Worm (Caenorhabditis elegans): ENCODE data around the gene F43C1.5.

DNA sequence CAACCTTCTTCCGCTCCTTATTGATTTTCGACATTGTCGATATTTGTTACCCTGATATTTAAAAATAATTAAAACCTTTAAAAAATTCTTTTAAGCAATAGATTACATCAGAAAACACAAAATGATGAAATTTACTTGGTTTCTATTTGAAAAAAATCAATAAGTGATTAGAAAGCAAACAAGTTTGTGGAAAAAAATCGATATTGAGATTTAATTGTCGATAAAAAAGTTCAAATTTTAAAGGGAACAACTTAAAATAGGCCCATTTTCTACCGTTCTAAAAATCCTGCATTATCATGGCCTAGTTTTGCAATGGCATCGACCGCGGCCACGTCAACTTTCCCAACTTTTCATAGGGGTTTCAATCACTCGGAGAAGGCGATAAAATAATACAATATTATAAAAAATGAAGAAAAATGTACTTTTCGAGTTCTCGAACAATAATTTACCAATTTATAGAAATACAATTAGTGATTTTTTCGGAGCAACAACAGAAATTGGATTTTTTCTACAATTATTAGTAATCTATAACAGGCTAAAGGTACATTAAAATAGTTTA lies 42.1 kb upstream of the F43C1.5 start, which contains the start of gene lars-1:
- TF ChIP-seq hmbx-1 (tag; optimal IDR thresholded peaks at IDR 0.05) (no peak), flt-1 (GFP tag; IDR thresholded peaks at IDR 0.05) (no peak), ama-1 (optimal IDR thresholded peaks at IDR 0.05) (no peak), aly-1 (tag; optimal IDR thresholded peaks at IDR 0.05) (no peak), hmg-4 (GFP tag; optimal IDR thresholded peaks at IDR 0.05) (no peak), scrt-1 (GFP tag; IDR thresholded peaks at IDR 0.05) (no peak), F13C5.2 (tag; optimal IDR thresholded peaks at IDR 0.05) (no peak), ceh-13 (GFP tag; optimal IDR thresholded peaks at IDR 0.05) (no peak), B0310.2 (tag; optimal IDR thresholded peaks at IDR 0.05) (no peak)
